Worm (Caenorhabditis elegans) whole organism, early embryonic: ENCODE data around the gene grd-1.

Experiments used
- B0310.2 ChIP-seq: sonication (generic microtip); optimal IDR thresholded peaks from 2 replicates; lab custom pipeline; 2016; ENCODE audit warnings: mild to moderate bottlenecking, missing genetic modification characterization, missing compliant biosample characterization
- F13C5.2 ChIP-seq: sonication (generic microtip); optimal IDR thresholded peaks from 2 replicates; lab custom pipeline; 2017; ENCODE audit warnings: mild to moderate bottlenecking, missing genetic modification characterization, inconsistent platforms, missing compliant biosample characterization
- aly-1 ChIP-seq: sonication (generic microtip); optimal IDR thresholded peaks from 2 replicates; lab custom pipeline; 2016; ENCODE audit warnings: missing genetic modification characterization, missing compliant biosample characterization
- ama-1 ChIP-seq: fragments of 150-350 bp; optimal IDR thresholded peaks from 2 replicates; lab custom pipeline; 2014
- ceh-13 ChIP-seq: fragments of 200-800 bp; sonication (Bioruptor generic); optimal IDR thresholded peaks from 2 replicates; lab custom pipeline; 2018; ENCODE audit warnings: mild to moderate bottlenecking, missing genetic modification characterization, missing compliant biosample characterization
- ceh-36 ChIP-seq: sonication (generic microtip); optimal IDR thresholded peaks from 2 replicates; lab custom pipeline; 2016; ENCODE audit warnings: missing genetic modification characterization, inconsistent platforms, missing compliant biosample characterization
- ets-7 ChIP-seq: sonication (generic microtip); optimal IDR thresholded peaks from 2 replicates; lab custom pipeline; 2016; ENCODE audit warnings: missing genotype, missing genetic modification characterization, missing compliant biosample characterization
- flt-1 ChIP-seq: fragments of 200-800 bp; sonication (Bioruptor generic); IDR thresholded peaks from 2 replicates; pipeline ENCODE4 v1.3.6; 2022; ENCODE audit warnings: missing genetic modification characterization, missing compliant biosample characterization
- hmbx-1 ChIP-seq: sonication (generic microtip); optimal IDR thresholded peaks from 2 replicates; lab custom pipeline; 2016; ENCODE audit warnings: mild to moderate bottlenecking, missing genetic modification characterization, missing compliant biosample characterization
- hmg-4 ChIP-seq: fragments of 200-800 bp; sonication (Bioruptor generic); optimal IDR thresholded peaks from 2 replicates; lab custom pipeline; 2018; ENCODE audit warnings: mild to moderate bottlenecking, missing genetic modification characterization, missing compliant biosample characterization
- hnd-1 ChIP-seq: sonication (generic microtip); optimal IDR thresholded peaks from 2 replicates; lab custom pipeline; 2016; ENCODE audit warnings: missing genetic modification characterization, missing compliant biosample characterization
- pes-1 ChIP-seq: fragments of 200-800 bp; sonication (Bioruptor generic); IDR thresholded peaks from 2 replicates; pipeline ENCODE4 v1.3.6; 2022; ENCODE audit warnings: missing genetic modification reagents, missing genetic modification characterization, missing compliant biosample characterization
- scrt-1 ChIP-seq: fragments of 200-800 bp; sonication (Bioruptor generic); IDR thresholded peaks from 2 replicates; pipeline ENCODE4 v1.3.6; 2022; ENCODE audit warnings: missing genetic modification characterization, missing compliant biosample characterization
- sea-1 ChIP-seq: fragments of 200-800 bp; sonication (Bioruptor generic); conservative IDR thresholded peaks from 2 replicates; pipeline ENCODE4 v1.3.6; 2022; ENCODE audit warnings: missing genetic modification characterization, missing compliant biosample characterization
- tbx-11 ChIP-seq: fragments of 200-800 bp; sonication (Bioruptor generic); IDR thresholded peaks from 2 replicates; pipeline ENCODE4 v1.3.6; 2022; ENCODE audit warnings: missing genetic modification characterization, missing compliant biosample characterization
- tbx-37 ChIP-seq: fragments of 200-800 bp; sonication (Bioruptor generic); conservative IDR thresholded peaks from 2 replicates; pipeline ENCODE4 v1.3.6; 2022; ENCODE audit warnings: missing genetic modification reagents, missing genetic modification characterization, missing compliant biosample characterization
- tra-4 ChIP-seq: sonication (generic microtip); optimal IDR thresholded peaks from 2 replicates; lab custom pipeline; 2017; ENCODE audit warnings: missing genetic modification characterization, missing compliant biosample characterization

The grd-1 gene

ce11 chrX:11107076-11107475 lies 2.2 kb upstream of the grd-1 start, which contains the start of gene clc-17:
clc-17 (plus strand) TSS chrX:11107376.
- TF ChIP-seq tra-4 (tag; lab: Kevin White, UChicago) (no peak), hmbx-1 (tag; lab: Kevin White, UChicago) (no peak), hnd-1 (tag; lab: Kevin White, UChicago) (no peak), hmg-4 (no peak), B0310.2 (no peak), ceh-36 (tag; lab: Kevin White, UChicago) (no peak), tbx-11 (no peak), aly-1 (tag; lab: Kevin White, UChicago) (no peak), ama-1 (lab: Kevin White, UChicago) (no peak), flt-1 (GFP tag; lab: Robert Waterston, UW) (no peak), ets-7 (no peak), F13C5.2 (no peak), pes-1 (no peak), scrt-1 (GFP tag; lab: Robert Waterston, UW) (no peak), tbx-37 (GFP tag; lab: Robert Waterston, UW) (no peak), ceh-13 (GFP tag; lab: Kevin White, UChicago) (no peak)

- TF ChIP-seq tbx-11 (no peak), tbx-37 (GFP tag; lab: Robert Waterston, UW) (no peak), scrt-1 (GFP tag; lab: Robert Waterston, UW) (no peak), flt-1 (GFP tag; lab: Robert Waterston, UW) (no peak)
These were observed 5.2 kb downstream of the grd-1 start for ce11 chrX:11114420-11114819.

- TF ChIP-seq pes-1 (no peak), ceh-13 (GFP tag; lab: Kevin White, UChicago) (no peak), F13C5.2 (no peak), sea-1 (GFP tag; lab: Robert Waterston, UW) (no peak), aly-1 (tag; lab: Kevin White, UChicago) (no peak), flt-1 (GFP tag; lab: Robert Waterston, UW) (no peak), hmg-4 (no peak), B0310.2 (no peak), tbx-11 (no peak), hnd-1 (tag; lab: Kevin White, UChicago) (no peak)
These were observed 7.5 kb downstream of the grd-1 start, which contains the start of gene nlp-66 for ce11 chrX:11116723-11117122. nlp-66 (minus strand) TSS chrX:11116823.

ce11 chrX:11120808-11121207 lies 11.6 kb downstream of the grd-1 start, which contains the start of gene R08B4.3:
R08B4.3 (minus strand) TSS chrX:11121005.
- no peak for TF ChIP-seq ama-1 (lab: Kevin White, UChicago)
- no peak for TF ChIP-seq sea-1 (GFP tag; lab: Robert Waterston, UW)
- no peak for TF ChIP-seq B0310.2
- TF ChIP-seq aly-1 (tag; lab: Kevin White, UChicago): no peak
- no peak for TF ChIP-seq hmbx-1 (tag; lab: Kevin White, UChicago)
- TF ChIP-seq scrt-1 (GFP tag; lab: Robert Waterston, UW): no peak
- no peak for TF ChIP-seq ceh-36 (tag; lab: Kevin White, UChicago)
- TF ChIP-seq F13C5.2: no peak
- TF ChIP-seq hmg-4: no peak
- TF ChIP-seq flt-1 (GFP tag; lab: Robert Waterston, UW): no peak
- TF ChIP-seq tra-4 (tag; lab: Kevin White, UChicago): no peak
- TF ChIP-seq ets-7: no peak
- TF ChIP-seq pes-1: no peak
- TF ChIP-seq tbx-11: no peak
- TF ChIP-seq hnd-1 (tag; lab: Kevin White, UChicago): no peak
- TF ChIP-seq ceh-13 (GFP tag; lab: Kevin White, UChicago): no peak
- no peak for TF ChIP-seq tbx-37 (GFP tag; lab: Robert Waterston, UW)

- TF ChIP-seq F13C5.2 (no peak), hmg-4 (no peak), ama-1 (lab: Kevin White, UChicago) (no peak), tbx-37 (GFP tag; lab: Robert Waterston, UW) (no peak), ceh-36 (tag; lab: Kevin White, UChicago) (no peak), ets-7 (no peak), sea-1 (GFP tag; lab: Robert Waterston, UW) (no peak), hnd-1 (tag; lab: Kevin White, UChicago) (no peak), ceh-13 (GFP tag; lab: Kevin White, UChicago) (no peak), B0310.2 (no peak), tra-4 (tag; lab: Kevin White, UChicago) (no peak), hmbx-1 (tag; lab: Kevin White, UChicago) (no peak), tbx-11 (no peak), aly-1 (tag; lab: Kevin White, UChicago) (no peak), scrt-1 (GFP tag; lab: Robert Waterston, UW) (no peak)
These were observed 13.2 kb downstream of the grd-1 start for ce11 chrX:11122412-11122811.

DNA sequence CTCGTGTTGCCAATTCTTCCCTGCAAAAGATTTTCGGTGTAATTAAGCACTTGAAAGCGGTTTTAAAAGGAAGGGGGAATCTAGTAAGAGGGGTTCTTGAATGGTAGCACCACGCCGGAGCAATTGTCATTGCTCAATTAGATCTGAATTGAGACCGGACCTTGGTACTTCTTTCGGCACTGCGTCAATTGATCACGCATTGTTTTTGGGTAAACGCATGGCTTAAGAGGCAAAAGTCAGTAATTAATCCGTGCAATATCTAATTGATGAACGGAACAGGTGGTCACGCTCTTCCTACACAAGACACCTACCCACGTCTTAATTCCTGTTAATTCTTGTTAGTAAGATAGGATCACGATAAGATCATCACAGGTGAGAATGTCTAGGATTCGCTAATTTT lies 14.8 kb downstream of the grd-1 start:
- TF ChIP-seq hmbx-1 (tag; lab: Kevin White, UChicago): no peak
- no peak for TF ChIP-seq sea-1 (GFP tag; lab: Robert Waterston, UW)
- no peak for TF ChIP-seq hmg-4
- TF ChIP-seq B0310.2: no peak
- no peak for TF ChIP-seq ama-1 (lab: Kevin White, UChicago)
- no peak for TF ChIP-seq tra-4 (tag; lab: Kevin White, UChicago)
- TF ChIP-seq aly-1 (tag; lab: Kevin White, UChicago): no peak

ce11 chrX:11125520-11125919 lies 16.3 kb downstream of the grd-1 start, which contains the start of gene alr-1:
alr-1 (minus strand) TSS chrX:11125620.
- TF ChIP-seq B0310.2 (no peak), tra-4 (tag; lab: Kevin White, UChicago) (no peak), hmbx-1 (tag; lab: Kevin White, UChicago) (no peak), hnd-1 (tag; lab: Kevin White, UChicago) (no peak), ceh-13 (GFP tag; lab: Kevin White, UChicago) (no peak), ceh-36 (tag; lab: Kevin White, UChicago) (no peak), tbx-11 (no peak), flt-1 (GFP tag; lab: Robert Waterston, UW) (no peak)

ce11 chrX:11126259-11126658 lies 17.0 kb downstream of the grd-1 start:
- TF ChIP-seq hmbx-1 (tag; lab: Kevin White, UChicago): no peak
- TF ChIP-seq scrt-1 (GFP tag; lab: Robert Waterston, UW): no peak
- TF ChIP-seq hmg-4: no peak
- TF ChIP-seq flt-1 (GFP tag; lab: Robert Waterston, UW): no peak
- no peak for TF ChIP-seq pes-1
- no peak for TF ChIP-seq F13C5.2
- no peak for TF ChIP-seq ama-1 (lab: Kevin White, UChicago)
- no peak for TF ChIP-seq B0310.2
- no peak for TF ChIP-seq tbx-37 (GFP tag; lab: Robert Waterston, UW)
- TF ChIP-seq sea-1 (GFP tag; lab: Robert Waterston, UW): no peak
- no peak for TF ChIP-seq hnd-1 (tag; lab: Kevin White, UChicago)
- no peak for TF ChIP-seq ceh-36 (tag; lab: Kevin White, UChicago)
- no peak for TF ChIP-seq ets-7
- no peak for TF ChIP-seq tra-4 (tag; lab: Kevin White, UChicago)
- TF ChIP-seq tbx-11: no peak
- TF ChIP-seq ceh-13 (GFP tag; lab: Kevin White, UChicago): no peak
